Worm (Caenorhabditis elegans): Measurements from ENCODE around the gene nbet-1.
A peak's percentile ranks its signal among the peaks of the same experiment; 100 is the strongest.

Gene nbet-1

DNA sequence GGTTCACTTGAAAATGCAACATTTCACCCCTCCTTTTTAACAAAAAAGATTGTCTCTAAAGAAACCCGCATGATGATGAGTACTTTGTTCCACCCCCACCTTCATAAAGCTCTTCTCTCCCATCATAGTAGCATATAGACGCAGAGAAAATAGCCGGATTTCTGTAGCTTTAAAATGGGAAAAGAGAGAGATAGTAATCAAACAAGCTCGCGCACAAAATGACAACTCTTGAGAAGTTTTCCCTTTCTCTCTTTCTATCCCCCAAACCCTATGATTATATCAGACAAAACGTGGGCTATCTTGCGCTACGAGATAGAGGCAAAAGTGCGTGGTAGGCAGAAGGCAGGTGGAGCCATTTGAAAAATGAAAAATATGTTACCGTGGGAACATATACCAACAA is 6.7 kb upstream of the nbet-1 start:
- no peak for TF ChIP-seq ZK185.1 (tag; optimal IDR thresholded peaks at IDR 0.05; ENCODE audit: poor library complexity, severe bottlenecking)
- no peak for TF ChIP-seq K12H6.12 (tag; optimal IDR thresholded peaks at IDR 0.05)
- no peak for TF ChIP-seq F55B11.4 (tag; optimal IDR thresholded peaks at IDR 0.05; ENCODE audit: borderline replicate concordance, insufficient read depth)
- no peak for TF ChIP-seq lin-26 (GFP tag; IDR thresholded peaks at IDR 0.05)
- TF ChIP-seq hsf-1 (GFP tag; IDR thresholded peaks at IDR 0.05) = no peak
- no peak for TF ChIP-seq Y53F4B.3 (GFP tag; IDR thresholded peaks at IDR 0.05)
- no peak for TF ChIP-seq attf-5 (GFP tag; optimal IDR thresholded peaks at IDR 0.05)
- no peak for TF ChIP-seq ztf-18 (tag; optimal IDR thresholded peaks at IDR 0.05)
- TF ChIP-seq mel-28 (tag; optimal IDR thresholded peaks at IDR 0.05; ENCODE audit: borderline replicate concordance) = no peak
- TF ChIP-seq chd-7 (tag; optimal IDR thresholded peaks at IDR 0.05) = no peak
- TF ChIP-seq lsy-27 (tag; optimal IDR thresholded peaks at IDR 0.05; ENCODE audit: borderline replicate concordance, insufficient read depth) = no peak
- no peak for TF ChIP-seq B0019.2 (GFP tag; conservative IDR thresholded peaks at IDR 0.05)
- no peak for TF ChIP-seq F39B2.1 (GFP tag; IDR thresholded peaks at IDR 0.05)
- no peak for TF ChIP-seq D2030.7 (GFP tag; IDR thresholded peaks at IDR 0.05)
- TF ChIP-seq ztf-26 (tag; optimal IDR thresholded peaks at IDR 0.05) = no peak

DNA sequence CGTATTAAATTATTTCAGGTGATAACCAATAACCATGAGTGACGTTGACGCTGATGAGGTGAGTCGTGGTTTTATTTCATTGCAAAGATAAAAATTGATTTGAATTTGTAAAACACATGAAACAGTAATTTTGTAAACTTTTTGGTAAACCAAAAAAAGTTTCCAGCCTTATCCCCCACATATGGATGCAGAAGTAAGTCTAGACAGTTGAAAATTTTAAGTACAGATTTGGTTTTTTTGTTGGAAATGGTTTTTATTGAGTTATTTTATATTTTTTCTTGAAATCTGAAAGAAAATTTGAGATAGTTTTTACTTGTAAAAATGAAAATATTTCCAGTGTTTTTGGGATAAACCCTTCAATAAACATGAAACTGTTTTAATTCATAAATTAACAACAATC is 4.7 kb upstream of the nbet-1 start, which contains the start of gene tni-4:
TSS of gene tni-4 (plus strand) at position 19 of the 400 bp plus-strand sequence.
- TF ChIP-seq D2030.7 (GFP tag; IDR thresholded peaks at IDR 0.05) = no peak

- TF ChIP-seq attf-3 (GFP tag; conservative IDR thresholded peaks at IDR 0.05) (no peak), Y79H2A.3 (GFP tag; conservative IDR thresholded peaks at IDR 0.05) (peak; percentile 75), attf-6 (GFP tag; IDR thresholded peaks at IDR 0.05) (0 out of 2 replicates have a peak, but pooled peaks have one; percentile 41), hrde-1 (tag; optimal IDR thresholded peaks at IDR 0.05; ENCODE audit: borderline replicate concordance) (peak; percentile 3), lin-40 (tag; optimal IDR thresholded peaks at IDR 0.05) (no peak), ama-1 (optimal IDR thresholded peaks at IDR 0.05) (no peak), ama-1 (GFP tag; optimal IDR thresholded peaks at IDR 0.05) (peak in 1 of 2 experiments; percentile 22), Y53G8AR.9 (GFP tag; conservative IDR thresholded peaks at IDR 0.05) (no peak), snpc-4 (GFP tag; optimal IDR thresholded peaks at IDR 0.05) (no peak), snpc-4 (tag; optimal IDR thresholded peaks at IDR 0.05) (peak in 1 of 4 experiments; percentile 74), ekl-4 (GFP tag; IDR thresholded peaks at IDR 0.05) (0 out of 2 replicates have a peak, but pooled peaks have one; percentile 19)
Observed at ce11 chrIV:5206716-5207115, 2.6 kb upstream of the nbet-1 start.

ce11 chrIV:5210606-5211005 is 1.3 kb downstream of the nbet-1 start:
- peak; percentile 46; the same call in 1 of the 2 replicates for TF ChIP-seq F33H1.4 (GFP tag; IDR thresholded peaks at IDR 0.05)
- no peak for TF ChIP-seq snpc-4 (GFP tag; optimal IDR thresholded peaks at IDR 0.05)
- peak in 1 of 4 experiments; percentile 83 for TF ChIP-seq snpc-4 (tag; optimal IDR thresholded peaks at IDR 0.05)
- peak; percentile 75 for TF ChIP-seq lsl-1 (GFP tag; optimal IDR thresholded peaks at IDR 0.05)
- TF ChIP-seq tbp1 (GFP tag; optimal IDR thresholded peaks at IDR 0.05) = peak; percentile 7
- no peak for TF ChIP-seq tlf-1 (GFP tag; optimal IDR thresholded peaks at IDR 0.05)

- TF ChIP-seq Y56A3A.18 (GFP tag; IDR thresholded peaks at IDR 0.05) (no peak), mes-4 (tag; optimal IDR thresholded peaks at IDR 0.05) (no peak), hmg-20 (GFP tag; IDR thresholded peaks at IDR 0.05) (no peak), F57C9.4 (tag; optimal IDR thresholded peaks at IDR 0.05) (no peak), pbrm-1 (GFP tag; IDR thresholded peaks at IDR 0.05) (no peak), Y79H2A.3 (GFP tag; conservative IDR thresholded peaks at IDR 0.05) (no peak), egrh-3 (GFP tag; IDR thresholded peaks at IDR 0.05) (no peak), atf-7 (tag; optimal IDR thresholded peaks at IDR 0.05) (no peak), lin-54 (GFP tag; optimal IDR thresholded peaks at IDR 0.05) (no peak), ets-4 (GFP tag; optimal IDR thresholded peaks at IDR 0.05) (no peak), T26A5.8 (tag; optimal IDR thresholded peaks at IDR 0.05) (no peak), attf-3 (GFP tag; conservative IDR thresholded peaks at IDR 0.05) (no peak), let-607 (tag; optimal IDR thresholded peaks at IDR 0.05) (no peak), unc-62 (GFP tag; optimal IDR thresholded peaks at IDR 0.05) (no peak), C17E4.6 (GFP tag; IDR thresholded peaks at IDR 0.05) (no peak), dpl-1 (GFP tag; optimal IDR thresholded peaks at IDR 0.05) (no peak)
Observed at ce11 chrIV:5215092-5215491, 5.8 kb downstream of the nbet-1 start, which contains the start of gene Y59E9AL.4. Gene Y59E9AL.4, minus strand, starts transcription at chrIV:5215192.

Data from whole organism, young adult.